Worm (Caenorhabditis elegans) whole organism, L1 larva: ENCODE results near the gene C14A11.6.

ENCODE experiments used
- F16B12.6 ChIP-seq: fragments of 150-350 bp; optimal IDR thresholded peaks from 2 replicates; lab custom pipeline; 2014; ENCODE audit warnings: missing biosample characterization, missing genetic modification characterization
- hlh-17 ChIP-seq: fragments of 200-800 bp; sonication (Bioruptor generic); optimal IDR thresholded peaks from 2 replicates; lab custom pipeline; 2018; ENCODE audit warnings: missing genetic modification characterization, mild to moderate bottlenecking, missing compliant biosample characterization, moderate library complexity, borderline replicate concordance
- jun-1 ChIP-seq: fragments of 150-350 bp; optimal IDR thresholded peaks from 2 replicates; lab custom pipeline; 2014; ENCODE audit warnings: missing biosample characterization, missing genetic modification reagents, missing genetic modification characterization
- nhr-11 ChIP-seq: fragments of 150-350 bp; optimal IDR thresholded peaks from 2 replicates; lab custom pipeline; 2014; ENCODE audit warnings: missing biosample characterization, missing genetic modification characterization
- nhr-47 ChIP-seq: sonication (generic microtip); optimal IDR thresholded peaks from 2 replicates; lab custom pipeline; 2016; ENCODE audit warnings: mild to moderate bottlenecking, missing genetic modification characterization, moderate library complexity, missing compliant biosample characterization
- skn-1 ChIP-seq: fragments of 150-350 bp; optimal IDR thresholded peaks from 2 replicates; lab custom pipeline; 2014; ENCODE audit warnings: missing biosample characterization, missing genetic modification characterization
- ztf-11 ChIP-seq, 2 experiments: sonication (generic microtip); optimal IDR thresholded peaks; 2 replicates each; lab custom pipeline; 2016 to 2017; ENCODE audit warnings: missing genetic modification characterization in 2 of 2, missing biosample characterization in 1 of 2, missing compliant biosample characterization in 1 of 2

DNA sequence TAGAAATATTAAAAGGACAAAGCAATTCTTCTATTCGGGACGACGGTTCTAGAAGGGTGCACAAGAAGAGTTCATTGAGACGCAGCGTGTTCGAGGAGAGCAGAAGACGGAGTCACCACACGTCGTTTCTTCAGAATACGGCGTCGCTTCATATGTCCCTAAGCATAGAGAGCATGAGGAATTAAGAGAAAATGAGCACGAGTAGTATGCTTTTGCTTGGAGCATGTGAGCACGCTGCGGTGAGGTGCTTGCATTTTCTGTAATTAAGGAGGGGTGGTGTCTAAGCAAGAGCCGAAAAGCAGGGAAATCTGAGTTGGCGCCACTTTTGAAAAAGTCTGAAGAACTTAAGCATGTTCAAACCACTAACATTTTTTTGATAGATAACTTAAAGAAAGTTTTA, 6.6 kb downstream of the C14A11.6 start, which contains the start of gene C14A11.5:
- TF ChIP-seq skn-1 (tag; lab: Kevin White, UChicago), result no peak
- TF ChIP-seq jun-1 (tag; lab: Kevin White, UChicago), result no peak
- TF ChIP-seq ztf-11 (tag; optimal IDR thresholded peaks at IDR 0.05; lab: Kevin White, UChicago), result no peak
- TF ChIP-seq nhr-47, result peak; percentile 66
- no peak for TF ChIP-seq F16B12.6
- TF ChIP-seq nhr-11, result no peak
- no peak for TF ChIP-seq hlh-17 (GFP tag; lab: Kevin White, UChicago)
